Fruit fly (Drosophila melanogaster) whole organism, wandering third instar larva: Measurements from ENCODE around the gene CSN6.
A peak's percentile ranks its signal among the peaks of the same experiment; 100 is the strongest.

Source experiments
- Abd-B ChIP-seq: fragments of >200 bp; optimal IDR thresholded peaks from 2 replicates; lab custom pipeline; 2017; ENCODE audit warnings: missing biosample characterization, missing genetic modification characterization
- CG32264 ChIP-seq: fragments of 200-800 bp; sonication (Bioruptor generic); optimal IDR thresholded peaks from 2 replicates; lab custom pipeline; 2016; ENCODE audit warnings: missing biosample characterization, missing genetic modification characterization
- CG9705 ChIP-seq: fragments of 200-800 bp; sonication (Bioruptor generic); optimal IDR thresholded peaks from 2 replicates; lab custom pipeline; 2018; ENCODE audit warnings: missing biosample characterization, mild to moderate bottlenecking, missing genetic modification characterization
- CrebA ChIP-seq: fragments of 200-800 bp; sonication (Bioruptor generic); optimal IDR thresholded peaks from 2 replicates; lab custom pipeline; 2016; ENCODE audit warnings: missing biosample characterization, mild to moderate bottlenecking, missing genetic modification characterization, borderline replicate concordance
- Dfd ChIP-seq: fragments of >200 bp; optimal IDR thresholded peaks from 2 replicates; lab custom pipeline; 2017; ENCODE audit warnings: missing biosample characterization, missing genetic modification characterization
- Dif ChIP-seq: fragments of 200-275, 200-300 bp; sonication (Bioruptor generic); optimal IDR thresholded peaks from 2 replicates; lab custom pipeline; 2018; ENCODE audit warnings: missing biosample characterization, missing genetic modification characterization; ENCODE audit not compliant: partially characterized antibody
- GATAd ChIP-seq: sonication (Bioruptor generic); optimal IDR thresholded peaks from 2 replicates; lab custom pipeline; 2016; ENCODE audit warnings: missing biosample characterization, missing genetic modification characterization
- HLH106 ChIP-seq: fragments of 200-800 bp; optimal IDR thresholded peaks from 3 replicates; lab custom pipeline; 2019; ENCODE audit warnings: missing biosample characterization, mild to moderate bottlenecking, missing genetic modification characterization, moderate library complexity
- Hnf4 ChIP-seq: fragments of 200-800 bp; sonication (Bioruptor generic); optimal IDR thresholded peaks from 2 replicates; lab custom pipeline; 2016; ENCODE audit warnings: missing biosample characterization, mild to moderate bottlenecking, missing genetic modification characterization
- Hr78 ChIP-seq: fragments of >200 bp; optimal IDR thresholded peaks from 2 replicates; lab custom pipeline; 2017; ENCODE audit warnings: missing biosample characterization, missing genetic modification characterization
- Hr83 ChIP-seq: fragments of 200-300 bp; sonication (Bioruptor generic); optimal IDR thresholded peaks from 2 replicates; lab custom pipeline; 2016; ENCODE audit warnings: missing biosample characterization, mild to moderate bottlenecking, missing genetic modification characterization, moderate library complexity; ENCODE audit not compliant: poor library complexity, severe bottlenecking
- Jra ChIP-seq: sonication (Bioruptor generic); optimal IDR thresholded peaks from 2 replicates; lab custom pipeline; 2016; ENCODE audit warnings: missing biosample characterization, missing genetic modification characterization
- Mio ChIP-seq: sonication (Bioruptor generic); optimal IDR thresholded peaks from 2 replicates; lab custom pipeline; 2016; ENCODE audit warnings: missing biosample characterization, missing genetic modification characterization
- Myc ChIP-seq: fragments of >200 bp; optimal IDR thresholded peaks from 2 replicates; lab custom pipeline; 2017
- N ChIP-seq: fragments of >200 bp; optimal IDR thresholded peaks from 2 replicates; lab custom pipeline; 2018; ENCODE audit warnings: missing biosample characterization, missing external identifiers, missing genetic modification characterization
- OdsH ChIP-seq: fragments of 200-800 bp; sonication (Bioruptor generic); optimal IDR thresholded peaks from 2 replicates; lab custom pipeline; 2016; ENCODE audit warnings: missing biosample characterization, mild to moderate bottlenecking, missing genetic modification characterization
- Rel ChIP-seq, 2 experiments: fragments of 200-800 bp; sonication (Bioruptor generic) in 1 of 2; optimal IDR thresholded peaks; 2 replicates in 1 of 2; 3 replicates in 1 of 2; lab custom pipeline; 2016 to 2019; ENCODE audit warnings: mild to moderate bottlenecking in 2 of 2, missing biosample characterization in 2 of 2, missing genetic modification characterization in 2 of 2, moderate library complexity in 1 of 2
- Sp1 ChIP-seq: fragments of 200-800 bp; sonication (Bioruptor generic); optimal IDR thresholded peaks from 3 replicates; lab custom pipeline; 2019; ENCODE audit warnings: missing biosample characterization, mild to moderate bottlenecking, missing genetic modification characterization, moderate library complexity
- Vsx2 ChIP-seq: fragments of 200-300, 225-300 bp; sonication (Bioruptor generic); optimal IDR thresholded peaks from 2 replicates; lab custom pipeline; 2018; ENCODE audit warnings: missing biosample characterization, missing genetic modification characterization; ENCODE audit not compliant: partially characterized antibody
- br ChIP-seq: fragments of 200-800 bp; sonication (Bioruptor generic); optimal IDR thresholded peaks from 2 replicates; lab custom pipeline; 2016; ENCODE audit warnings: missing biosample characterization, missing genetic modification characterization
- brk ChIP-seq: fragments of 200-800 bp; sonication (Bioruptor generic); optimal IDR thresholded peaks from 2 replicates; lab custom pipeline; 2016; ENCODE audit warnings: missing biosample characterization, mild to moderate bottlenecking, missing genetic modification characterization
- dl ChIP-seq, 2 experiments: fragments of 175-275, 200-275 bp in 1 of 2; fragments of 200-275 bp in 1 of 2; sonication (Bioruptor generic); optimal IDR thresholded peaks; lab custom pipeline; 2018; ENCODE audit warnings: mild to moderate bottlenecking in 2 of 2, missing biosample characterization in 2 of 2, missing genetic modification characterization in 2 of 2, moderate library complexity in 2 of 2; ENCODE audit not compliant: partially characterized antibody in 2 of 2, insufficient read depth in 1 of 2
- dmrt93B ChIP-seq: fragments of 200-800 bp; sonication (Bioruptor generic); optimal IDR thresholded peaks from 2 replicates; lab custom pipeline; 2018; ENCODE audit warnings: missing biosample characterization, mild to moderate bottlenecking, missing genetic modification characterization
- dsf ChIP-seq: sonication (Bioruptor generic); optimal IDR thresholded peaks from 2 replicates; lab custom pipeline; 2016; ENCODE audit warnings: missing biosample characterization, missing genetic modification characterization, borderline replicate concordance
- foxo ChIP-seq, 2 experiments: fragments of 200-800 bp; sonication (Bioruptor generic); optimal IDR thresholded peaks; 2 replicates in 1 of 2; 3 replicates in 1 of 2; lab custom pipeline; 2016 to 2017; ENCODE audit warnings: missing biosample characterization in 2 of 2, missing genetic modification characterization in 2 of 2
- h ChIP-seq: fragments of 200-800 bp; sonication (Bioruptor generic); optimal IDR thresholded peaks from 3 replicates; lab custom pipeline; 2016; ENCODE audit warnings: missing biosample characterization, mild to moderate bottlenecking, missing genetic modification characterization
- jim ChIP-seq: fragments of 175-275, 200-325 bp; sonication (Bioruptor generic); optimal IDR thresholded peaks from 2 replicates; lab custom pipeline; 2016; ENCODE audit warnings: missing biosample characterization, mild to moderate bottlenecking, missing genetic modification characterization
- lola ChIP-seq: fragments of >200 bp; optimal IDR thresholded peaks from 2 replicates; lab custom pipeline; 2017; ENCODE audit warnings: missing biosample characterization, missing genetic modification characterization
- pan ChIP-seq: fragments of >200 bp; optimal IDR thresholded peaks from 2 replicates; lab custom pipeline; 2017
- psq ChIP-seq: fragments of 200-800 bp; sonication (Bioruptor generic); optimal IDR thresholded peaks from 3 replicates; lab custom pipeline; 2017; ENCODE audit warnings: missing biosample characterization, mild to moderate bottlenecking, missing genetic modification characterization, moderate library complexity
- rgr ChIP-seq: fragments of 200-800 bp; sonication (Bioruptor generic); optimal IDR thresholded peaks from 3 replicates; lab custom pipeline; 2016; ENCODE audit warnings: missing biosample characterization, mild to moderate bottlenecking, missing genetic modification characterization
- sage ChIP-seq: fragments of 200-800 bp; sonication (Bioruptor generic); optimal IDR thresholded peaks from 2 replicates; lab custom pipeline; 2016; ENCODE audit warnings: missing biosample characterization, mild to moderate bottlenecking, missing genetic modification characterization
- sv ChIP-seq: fragments of 200-800 bp; sonication (Bioruptor generic); optimal IDR thresholded peaks from 3 replicates; lab custom pipeline; 2016; ENCODE audit warnings: missing biosample characterization, missing genetic modification characterization
- tai ChIP-seq: sonication (Bioruptor generic); optimal IDR thresholded peaks from 2 replicates; lab custom pipeline; 2016; ENCODE audit warnings: missing biosample characterization, missing genetic modification characterization
- usp ChIP-seq: fragments of >200 bp; optimal IDR thresholded peaks from 2 replicates; lab custom pipeline; 2017; ENCODE audit warnings: missing biosample characterization, missing genetic modification characterization
- woc ChIP-seq: sonication (Bioruptor generic); optimal IDR thresholded peaks from 2 replicates; lab custom pipeline; 2016; ENCODE audit warnings: missing biosample characterization, mild to moderate bottlenecking, missing genetic modification characterization

CSN6 gene

DNA sequence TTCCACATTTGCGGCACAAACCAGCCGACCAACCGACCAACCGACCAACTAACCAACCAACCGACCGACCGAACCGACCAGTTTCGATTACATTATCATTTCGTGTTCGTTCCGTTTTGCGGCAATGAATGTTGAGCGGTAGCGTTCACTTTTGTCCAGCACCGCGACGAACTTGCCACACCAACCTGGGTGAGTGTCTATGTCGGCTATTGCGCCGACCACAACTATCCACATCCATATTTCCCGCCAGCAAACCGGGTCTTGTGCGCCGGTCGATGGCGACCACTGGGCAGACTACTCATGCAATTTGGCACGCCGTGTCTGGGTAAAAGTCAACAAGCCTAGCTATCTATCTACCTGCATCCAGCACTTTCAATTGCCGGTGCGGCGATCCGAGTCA lies 3.6 kb upstream of the CSN6 start:
- TF ChIP-seq Hr83 (no peak), HLH106 (tag; lab: Kevin White, UChicago) (no peak), h (GFP tag; lab: Kevin White, UChicago) (no peak), tai (GFP tag; lab: Kevin White, UChicago) (no peak), N (no peak), br (GFP tag; lab: Kevin White, UChicago) (no peak), Sp1 (GFP tag; lab: Kevin White, UChicago) (no peak), Dif (no peak), Mio (GFP tag; lab: Kevin White, UChicago) (no peak), Myc (no peak), psq (GFP tag; lab: Kevin White, UChicago) (no peak), Vsx2 (GFP tag; lab: Kevin White, UChicago) (no peak), foxo (GFP tag; optimal IDR thresholded peaks at IDR 0.05; lab: Kevin White, UChicago) (no peak), usp (GFP tag; lab: Kevin White, UChicago) (no peak), woc (GFP tag; lab: Kevin White, UChicago) (no peak), rgr (no peak)

dm6 chr3R:22582981-22583380 lies 2.4 kb downstream of the CSN6 start, which contains the start of gene Dph5:
Dph5 (minus strand) TSS chr3R:22583225.
- TF ChIP-seq CG32264 (GFP tag; lab: Kevin White, UChicago) (no peak), Dif (no peak), Jra (no peak), dmrt93B (GFP tag; lab: Kevin White, UChicago) (no peak), GATAd (GFP tag; lab: Kevin White, UChicago) (no peak), Hr78 (GFP tag; lab: Kevin White, UChicago) (no peak), HLH106 (tag; lab: Kevin White, UChicago) (no peak), Dfd (no peak), sage (GFP tag; lab: Kevin White, UChicago) (no peak), jim (GFP tag; lab: Kevin White, UChicago) (no peak), br (GFP tag; lab: Kevin White, UChicago) (no peak)

DNA sequence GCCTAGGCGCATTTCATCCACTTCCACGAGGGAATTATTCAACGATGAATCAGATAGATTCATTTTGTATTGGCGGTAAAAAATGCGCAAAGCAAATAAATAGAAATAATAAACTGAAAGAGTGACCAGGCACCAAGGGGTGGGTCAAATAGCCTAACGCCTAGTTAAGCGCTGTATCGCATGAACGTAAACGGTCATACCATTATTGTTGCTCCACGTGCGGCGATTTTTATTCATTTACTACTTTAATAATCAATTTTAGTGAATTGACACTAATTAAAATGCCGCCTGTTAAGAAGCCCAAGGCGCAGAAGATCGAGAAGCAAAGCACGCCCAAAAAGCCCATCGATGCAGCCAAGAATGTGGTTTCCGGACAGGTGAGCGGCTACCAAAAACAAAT lies 4.0 kb downstream of the CSN6 start, which contains the start of the genes CG33107 and CG6937:
CG33107 (minus strand) TSS at position 137 of the 400 bp plus-strand sequence.
CG6937 (plus strand) TSS at position 192 of the 400 bp plus-strand sequence.
- no peak for TF ChIP-seq Myc
- TF ChIP-seq Hr83: no peak
- no peak for TF ChIP-seq Hr78 (GFP tag; lab: Kevin White, UChicago)
- no peak for TF ChIP-seq tai (GFP tag; lab: Kevin White, UChicago)
- TF ChIP-seq pan (lab: Kevin White, UChicago): no peak
- no peak for TF ChIP-seq h (GFP tag; lab: Kevin White, UChicago)
- no peak for TF ChIP-seq woc (GFP tag; lab: Kevin White, UChicago)
- no peak for TF ChIP-seq dmrt93B (GFP tag; lab: Kevin White, UChicago)
- no peak for TF ChIP-seq HLH106 (tag; lab: Kevin White, UChicago)
- no peak for TF ChIP-seq Mio (GFP tag; lab: Kevin White, UChicago)
- TF ChIP-seq usp (GFP tag; lab: Kevin White, UChicago): no peak
- no peak for TF ChIP-seq GATAd (GFP tag; lab: Kevin White, UChicago)
- no peak for TF ChIP-seq lola
- no peak for TF ChIP-seq Dif
- no peak for TF ChIP-seq brk (GFP tag; lab: Kevin White, UChicago)
- no peak for TF ChIP-seq Vsx2 (GFP tag; lab: Kevin White, UChicago)
- no peak for TF ChIP-seq Jra
- no peak for TF ChIP-seq Sp1 (GFP tag; lab: Kevin White, UChicago)

- TF ChIP-seq pan (lab: Kevin White, UChicago) (no peak), Vsx2 (GFP tag; lab: Kevin White, UChicago) (no peak), lola (no peak), rgr (no peak)
Measured at dm6 chr3R:22586525-22586924, 6.0 kb downstream of the CSN6 start, which contains the start of gene btn. btn (minus strand) TSS chr3R:22586625.

dm6 chr3R:22587419-22587963 lies 6.9 kb downstream of the CSN6 start, which contains the start of gene Efa6:
Efa6 (plus strand) TSS chr3R:22587755.
- TF ChIP-seq GATAd (GFP tag; lab: Kevin White, UChicago): peak; percentile 29
- TF ChIP-seq sv: peak; percentile 30
- no peak for TF ChIP-seq CrebA
- no peak for TF ChIP-seq jim (GFP tag; lab: Kevin White, UChicago)
- peak; percentile 36 for TF ChIP-seq Sp1 (GFP tag; lab: Kevin White, UChicago)
- no peak for TF ChIP-seq Rel (GFP tag; optimal IDR thresholded peaks at IDR 0.05; lab: Kevin White, UChicago)
- TF ChIP-seq Rel (tag; optimal IDR thresholded peaks at IDR 0.05; lab: Kevin White, UChicago): peak; percentile 88
- TF ChIP-seq br (GFP tag; lab: Kevin White, UChicago): no peak
- peak; percentile 27 for TF ChIP-seq dsf (GFP tag; lab: Kevin White, UChicago)
- peak; percentile 12 for TF ChIP-seq CG9705 (GFP tag; lab: Kevin White, UChicago)
- TF ChIP-seq N: no peak
- TF ChIP-seq Abd-B (GFP tag; lab: Kevin White, UChicago): no peak
- no peak for TF ChIP-seq usp (GFP tag; lab: Kevin White, UChicago)
- peak; percentile 43 for TF ChIP-seq Hnf4 (GFP tag; lab: Kevin White, UChicago)
- no peak for TF ChIP-seq Hr83
- no peak for TF ChIP-seq woc (GFP tag; lab: Kevin White, UChicago)
- TF ChIP-seq dl (GFP tag; optimal IDR thresholded peaks at IDR 0.05; lab: Kevin White, UChicago; ENCODE audit: insufficient read depth in 1 of 2, partially characterized antibody in 2 of 2): no peak
- TF ChIP-seq Myc: peak; percentile 31
- peak; percentile 89 for TF ChIP-seq psq (GFP tag; lab: Kevin White, UChicago)
- no peak for TF ChIP-seq Vsx2 (GFP tag; lab: Kevin White, UChicago)
- no peak for TF ChIP-seq tai (GFP tag; lab: Kevin White, UChicago)
- TF ChIP-seq dmrt93B (GFP tag; lab: Kevin White, UChicago): no peak
- no peak for TF ChIP-seq Dfd
- no peak for TF ChIP-seq pan (lab: Kevin White, UChicago)
- peak; percentile 57 for TF ChIP-seq OdsH (GFP tag; lab: Kevin White, UChicago)
- TF ChIP-seq sage (GFP tag; lab: Kevin White, UChicago): no peak
- TF ChIP-seq Jra: peak; percentile 63
